Worm (Caenorhabditis elegans) whole organism, L4 larva: ENCODE measurements around the gene erl-1.

Experiments used
- F10B5.3 ChIP-seq: sonication (generic microtip); optimal IDR thresholded peaks from 2 replicates; lab custom pipeline; 2016; ENCODE audit warnings: mild to moderate bottlenecking, missing genetic modification characterization, missing compliant biosample characterization
- F37D6.2 ChIP-seq: sonication (generic microtip); optimal IDR thresholded peaks from 2 replicates; lab custom pipeline; 2016; ENCODE audit warnings: mild to moderate bottlenecking, missing genetic modification characterization, missing compliant biosample characterization
- F44E2.7 ChIP-seq: fragments of 200-800 bp; sonication (Bioruptor generic); IDR thresholded peaks from 2 replicates; pipeline ENCODE4 v2.1.2; 2022; ENCODE audit warnings: missing genetic modification characterization, missing compliant biosample characterization
- T26A8.4 ChIP-seq: fragments of 200-800 bp; sonication (Bioruptor generic); IDR thresholded peaks from 2 replicates; pipeline ENCODE4 v1.3.6; 2022; ENCODE audit warnings: missing genetic modification characterization, missing compliant biosample characterization
- Y48G9A.11 ChIP-seq: fragments of 200-800 bp; sonication (Bioruptor generic); IDR thresholded peaks from 2 replicates; pipeline ENCODE4 v1.3.6; 2022; ENCODE audit warnings: missing genetic modification reagents, missing genetic modification characterization, missing compliant biosample characterization
- ZK337.2 ChIP-seq: fragments of 200-800 bp; sonication (Bioruptor generic); IDR thresholded peaks from 2 replicates; pipeline ENCODE4 v1.3.6; 2022; ENCODE audit warnings: missing genetic modification reagents, missing genetic modification characterization, missing compliant biosample characterization
- ZK546.5 ChIP-seq, 2 experiments: sonication (generic microtip); optimal IDR thresholded peaks; 2 replicates each; lab custom pipeline; 2017; ENCODE audit warnings: missing biosample characterization in 2 of 2, missing genetic modification characterization in 2 of 2
- aha-1 ChIP-seq: fragments of 150-350 bp; peaks from one replicate; lab custom pipeline; 2014; ENCODE audit warnings: missing biosample characterization, missing genetic modification characterization
- aly-2 ChIP-seq: sonication (generic microtip); optimal IDR thresholded peaks from 2 replicates; lab custom pipeline; 2018; ENCODE audit warnings: missing biosample characterization, missing genetic modification characterization
- ceh-32 ChIP-seq: sonication (generic microtip); optimal IDR thresholded peaks from 2 replicates; lab custom pipeline; 2016; ENCODE audit warnings: mild to moderate bottlenecking, missing genetic modification characterization, missing compliant biosample characterization; ENCODE audit not compliant: poor library complexity
- ceh-82 ChIP-seq: sonication (generic microtip); optimal IDR thresholded peaks from 2 replicates; lab custom pipeline; 2017; ENCODE audit warnings: missing biosample characterization, missing genetic modification characterization
- ces-1 ChIP-seq: fragments of 150-350 bp; sonication (generic microtip); optimal IDR thresholded peaks from 4 replicates; lab custom pipeline; 2014; ENCODE audit warnings: missing biosample characterization, missing genetic modification reagents, missing genetic modification characterization
- cey-2 ChIP-seq: sonication (generic microtip); optimal IDR thresholded peaks from 3 replicates; lab custom pipeline; 2017; ENCODE audit warnings: missing genetic modification characterization, mild to moderate bottlenecking, missing compliant biosample characterization, antibody characterized with exemption, borderline replicate concordance; ENCODE audit not compliant: insufficient read depth
- daf-12 ChIP-seq: fragments of 150-350 bp; optimal IDR thresholded peaks from 2 replicates; lab custom pipeline; 2014; ENCODE audit warnings: missing biosample characterization, missing genetic modification reagents, missing genetic modification characterization
- dmd-8 ChIP-seq: fragments of 200-800 bp; sonication (Bioruptor generic); IDR thresholded peaks from 2 replicates; pipeline ENCODE4 v1.3.6; 2022; ENCODE audit warnings: missing genetic modification characterization, missing compliant biosample characterization
- dmd-9 ChIP-seq: fragments of 200-800 bp; sonication (Bioruptor generic); IDR thresholded peaks from 2 replicates; pipeline ENCODE4 v1.3.6; 2022; ENCODE audit warnings: missing genetic modification reagents, missing genetic modification characterization, missing compliant biosample characterization
- duxl-1 ChIP-seq: sonication (generic microtip); optimal IDR thresholded peaks from 2 replicates; lab custom pipeline; 2016; ENCODE audit warnings: mild to moderate bottlenecking, missing genetic modification characterization, moderate library complexity, missing compliant biosample characterization; ENCODE audit not compliant: poor library complexity
- egl-43 ChIP-seq: fragments of 200-800 bp; sonication (Bioruptor generic); IDR thresholded peaks from 2 replicates; pipeline ENCODE4 v1.3.6; 2022; ENCODE audit warnings: missing genetic modification reagents, missing genetic modification characterization, missing compliant biosample characterization
- hif-1 ChIP-seq, 2 experiments: sonication (generic microtip); optimal IDR thresholded peaks; 2 replicates each; lab custom pipeline; 2016 to 2017; ENCODE audit warnings: missing compliant biosample characterization in 2 of 2, missing genetic modification characterization in 2 of 2, missing genetic modification reagents in 2 of 2, missing genotype in 2 of 2, mild to moderate bottlenecking in 1 of 2
- hlh-11 ChIP-seq: fragments of 200-800 bp; sonication (Bioruptor generic); optimal IDR thresholded peaks from 2 replicates; lab custom pipeline; 2018; ENCODE audit warnings: mild to moderate bottlenecking, missing genetic modification characterization, missing compliant biosample characterization
- hlh-30 ChIP-seq: sonication (generic microtip); optimal IDR thresholded peaks from 2 replicates; lab custom pipeline; 2017; ENCODE audit warnings: antibody characterized with exemption, mild to moderate bottlenecking, missing genetic modification characterization, missing compliant biosample characterization; ENCODE audit not compliant: insufficient read depth
- lim-7 ChIP-seq: fragments of 200-800 bp; sonication (Bioruptor generic); IDR thresholded peaks from 2 replicates; pipeline ENCODE4 v1.3.6; 2022; ENCODE audit warnings: missing genetic modification characterization, missing compliant biosample characterization
- lin-29 ChIP-seq: fragments of 200-800 bp; sonication (Bioruptor generic); IDR thresholded peaks from 2 replicates; pipeline ENCODE4 v1.3.6; 2022; ENCODE audit warnings: missing genetic modification reagents, missing genetic modification characterization, missing compliant biosample characterization
- lin-38 ChIP-seq: fragments of 200-800 bp; sonication (Bioruptor generic); IDR thresholded peaks from 2 replicates; pipeline ENCODE4 v1.3.6; 2022; ENCODE audit warnings: missing genetic modification reagents, missing genetic modification characterization, missing compliant biosample characterization
- lsy-2 ChIP-seq, 2 experiments: fragments of 150-350 bp in 1 of 2; sonication (generic microtip) in 1 of 2; optimal IDR thresholded peaks; 2 replicates each; lab custom pipeline; 2014 to 2017; ENCODE audit warnings: missing biosample characterization in 2 of 2, missing genetic modification characterization in 2 of 2
- madf-9 ChIP-seq: fragments of 200-800 bp; sonication (Bioruptor generic); conservative IDR thresholded peaks from 2 replicates; pipeline ENCODE4 v1.3.6; 2022; ENCODE audit warnings: missing genetic modification reagents, missing genetic modification characterization, missing compliant biosample characterization
- mdt-29 ChIP-seq: fragments of 200-800 bp; sonication (Bioruptor generic); IDR thresholded peaks from 2 replicates; pipeline ENCODE4 v1.3.6; 2022; ENCODE audit warnings: missing genetic modification reagents, missing genetic modification characterization, missing compliant biosample characterization
- mep-1 ChIP-seq: fragments of 150-350 bp; sonication (generic microtip); optimal IDR thresholded peaks from 3 replicates; lab custom pipeline; 2014; ENCODE audit warnings: missing biosample characterization, missing genetic modification characterization
- mxl-2 ChIP-seq: fragments of 200-800 bp; sonication (Bioruptor generic); conservative IDR thresholded peaks from 2 replicates; pipeline ENCODE4 v1.3.6; 2022; ENCODE audit warnings: missing genetic modification reagents, missing genetic modification characterization, missing compliant biosample characterization
- mxl-3 ChIP-seq: fragments of 200-800 bp; sonication (Bioruptor generic); optimal IDR thresholded peaks from 2 replicates; lab custom pipeline; 2018; ENCODE audit warnings: mild to moderate bottlenecking, missing genetic modification characterization, missing compliant biosample characterization
- nhr-42 ChIP-seq: fragments of 200-800 bp; sonication (Bioruptor generic); IDR thresholded peaks from 2 replicates; pipeline ENCODE4 v1.3.6; 2022; ENCODE audit warnings: missing genetic modification characterization, missing compliant biosample characterization
- nhr-48 ChIP-seq: sonication (generic microtip); optimal IDR thresholded peaks from 2 replicates; lab custom pipeline; 2016; ENCODE audit warnings: mild to moderate bottlenecking, missing genetic modification characterization, missing compliant biosample characterization
- nhr-76 ChIP-seq: fragments of 150-350 bp; optimal IDR thresholded peaks from 2 replicates; lab custom pipeline; 2014; ENCODE audit warnings: missing biosample characterization, missing genetic modification characterization
- pqm-1 ChIP-seq: sonication (generic microtip); optimal IDR thresholded peaks from 2 replicates; lab custom pipeline; 2017; ENCODE audit warnings: missing biosample characterization, missing genetic modification characterization
- rbr-2 ChIP-seq: sonication (generic microtip); optimal IDR thresholded peaks from 2 replicates; lab custom pipeline; 2016; ENCODE audit warnings: missing genotype, missing genetic modification characterization, missing compliant biosample characterization
- set-16 ChIP-seq: fragments of 200-800 bp; sonication (Bioruptor generic); IDR thresholded peaks from 2 replicates; pipeline ENCODE4 v1.3.6; 2022; ENCODE audit warnings: missing genetic modification reagents, missing genetic modification characterization, missing compliant biosample characterization
- skn-1 ChIP-seq: fragments of 150-350 bp; optimal IDR thresholded peaks from 2 replicates; lab custom pipeline; 2014; ENCODE audit warnings: missing biosample characterization, missing genetic modification characterization
- snpc-1.2 ChIP-seq: fragments of 200-800 bp; sonication (Bioruptor generic); IDR thresholded peaks from 2 replicates; pipeline ENCODE4 v1.3.6; 2022; ENCODE audit warnings: missing genetic modification reagents, missing genetic modification characterization, missing compliant biosample characterization
- unc-39 ChIP-seq: sonication (generic microtip); optimal IDR thresholded peaks from 2 replicates; lab custom pipeline; 2017; ENCODE audit warnings: missing biosample characterization, missing genetic modification characterization
- zfp-2 ChIP-seq: sonication (generic microtip); optimal IDR thresholded peaks from 2 replicates; lab custom pipeline; 2016; ENCODE audit warnings: mild to moderate bottlenecking, missing genetic modification characterization, missing compliant biosample characterization
- zip-11 ChIP-seq: fragments of 200-800 bp; sonication (Bioruptor generic); IDR thresholded peaks from 2 replicates; pipeline ENCODE4 v1.3.6; 2022; ENCODE audit warnings: missing genetic modification characterization, missing compliant biosample characterization
- ztf-11 ChIP-seq: fragments of 150-350 bp; optimal IDR thresholded peaks from 2 replicates; lab custom pipeline; 2014; ENCODE audit warnings: missing biosample characterization, missing genetic modification characterization
- ztf-7 ChIP-seq: fragments of 150-350 bp; optimal IDR thresholded peaks from 2 replicates; lab custom pipeline; 2014; ENCODE audit warnings: missing biosample characterization, missing genetic modification characterization

Gene erl-1

DNA sequence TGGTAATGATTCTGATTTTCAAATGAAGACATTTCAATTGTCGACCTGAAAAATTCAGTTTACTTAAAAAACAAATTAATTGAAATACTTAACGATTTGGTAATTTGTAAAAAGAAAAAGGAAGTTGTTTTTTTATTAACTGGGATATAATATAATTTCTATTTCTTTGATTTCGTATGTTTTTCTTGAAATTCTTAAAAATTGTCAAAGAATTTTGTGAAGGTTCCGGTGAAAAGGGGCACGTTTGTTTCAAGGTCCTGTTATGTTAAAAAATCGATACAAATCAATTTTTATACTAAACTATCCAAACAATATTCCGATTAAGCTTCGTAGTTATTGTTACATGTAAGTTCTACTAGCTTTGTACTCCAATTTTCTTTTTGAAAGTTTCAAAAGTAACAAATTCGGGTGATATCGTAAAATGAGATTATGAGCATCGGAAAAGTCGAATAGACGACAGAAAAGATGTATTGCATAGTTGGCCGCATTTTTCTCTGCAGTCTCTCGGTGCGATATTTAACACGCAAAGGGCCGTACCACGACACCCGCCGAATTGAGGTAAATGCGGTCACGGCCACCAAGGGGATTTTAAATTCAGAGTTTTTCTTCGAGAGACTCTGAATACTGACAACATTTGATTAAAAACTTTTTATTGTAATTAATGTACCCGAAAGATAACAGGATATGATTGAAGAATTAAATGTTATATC is 28.4 kb upstream of the erl-1 start, which contains the start of gene Y39C12A.9:
Y39C12A.9 (minus strand) TSS at position 51 of the 710 bp plus-strand sequence.
- TF ChIP-seq duxl-1 (tag; lab: Kevin White, UChicago) (no peak), skn-1 (no peak), aha-1 (tag; lab: Kevin White, UChicago) (peak; percentile 27), lsy-2 (tag; optimal IDR thresholded peaks at IDR 0.05; lab: Kevin White, UChicago) (peak in 1 of 2 experiments; percentile 13)

DNA sequence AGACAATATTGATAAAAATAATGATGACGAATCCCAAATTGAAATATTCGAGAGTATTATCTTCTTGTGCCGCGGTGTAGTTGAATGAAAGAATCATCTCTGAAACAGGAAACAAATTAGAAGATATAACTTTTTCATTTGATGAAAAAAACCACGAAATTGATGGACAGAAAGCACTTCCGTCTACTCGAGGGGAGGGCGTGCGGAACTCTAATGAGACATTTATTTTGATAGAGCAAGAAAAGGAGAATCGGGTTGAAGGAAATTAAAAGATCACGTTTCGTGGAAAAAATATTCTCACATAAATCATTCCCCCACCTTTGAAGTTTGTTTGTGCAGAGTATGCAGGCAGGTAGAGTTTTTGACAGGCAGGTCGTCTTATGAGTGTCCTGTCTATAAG is 26.4 kb upstream of the erl-1 start, which contains the start of gene sre-14:
sre-14 (minus strand) TSS at position 101 of the 400 bp plus-strand sequence.
- TF ChIP-seq mdt-29 (no peak), ztf-11 (tag; lab: Kevin White, UChicago) (no peak), rbr-2 (no peak), unc-39 (tag; lab: Kevin White, UChicago) (no peak), egl-43 (GFP tag; lab: Robert Waterston, UW) (no peak), set-16 (GFP tag; lab: Robert Waterston, UW) (no peak), mxl-3 (no peak)

DNA sequence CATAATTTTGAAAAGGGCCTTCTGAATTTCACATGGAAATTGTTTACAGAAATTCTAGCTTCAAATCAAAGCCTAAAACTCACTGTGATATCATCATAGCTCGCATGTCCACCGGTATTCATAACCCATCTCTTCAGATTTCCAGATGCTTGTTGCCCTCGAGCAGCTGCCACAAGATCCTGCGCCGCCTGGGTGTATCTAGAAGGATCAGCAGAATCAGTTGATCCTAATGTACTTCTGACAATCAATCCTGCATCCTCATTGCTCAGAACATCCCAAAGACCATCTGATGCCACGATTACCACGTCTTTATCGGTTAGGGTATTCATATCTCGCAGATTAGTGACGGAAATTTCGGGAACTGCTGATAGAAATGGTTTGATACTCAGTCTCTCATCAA is 21.9 kb upstream of the erl-1 start:
- TF ChIP-seq mep-1 = no peak
- peak; percentile 92 for TF ChIP-seq aha-1 (tag; lab: Kevin White, UChicago)
- TF ChIP-seq lsy-2 (tag; optimal IDR thresholded peaks at IDR 0.05; lab: Kevin White, UChicago) = no peak
- TF ChIP-seq lim-7 (GFP tag; lab: Robert Waterston, UW) = no peak
- no peak for TF ChIP-seq nhr-42

DNA sequence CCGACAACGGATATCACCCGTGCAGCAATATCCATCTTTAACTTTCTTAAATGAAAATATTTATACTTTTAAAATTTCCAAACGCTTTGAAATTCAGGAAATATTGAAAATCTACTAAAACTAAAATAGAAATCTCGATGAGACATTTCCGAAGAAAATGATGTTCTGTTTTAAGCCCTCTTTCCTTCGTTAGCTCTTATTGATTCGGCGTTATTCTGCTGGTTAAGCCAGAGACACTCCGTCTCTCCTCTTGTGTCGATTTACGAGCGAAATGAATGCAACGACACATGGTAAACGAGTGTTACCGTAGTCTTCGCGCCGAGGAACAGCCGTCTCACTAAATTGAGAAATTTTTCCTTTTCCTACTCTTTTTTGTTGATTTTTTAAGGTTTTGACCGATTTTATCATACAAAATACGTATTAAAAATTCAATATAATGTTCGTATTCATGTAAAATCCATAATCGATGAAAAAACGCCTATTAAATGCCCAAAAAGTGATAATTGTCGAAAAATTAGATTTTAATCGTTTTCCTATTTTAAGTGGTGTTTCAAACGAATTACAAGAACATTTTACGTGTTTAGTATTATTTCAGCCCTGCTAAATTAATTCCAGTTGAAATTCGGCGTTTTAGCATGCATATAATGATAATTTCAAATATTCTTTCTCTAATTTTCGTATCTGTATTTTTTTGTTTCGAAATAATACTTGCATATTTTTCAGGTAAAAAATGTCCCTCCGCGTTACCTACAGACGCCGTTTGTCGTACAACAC is 19.3 kb upstream of the erl-1 start, which contains the start of the genes ppm-1.H and rpl-34:
ppm-1.H (minus strand) TSS at position 51 of the 774 bp plus-strand sequence.
rpl-34 (plus strand) TSS at position 724 of the 774 bp plus-strand sequence.
- TF ChIP-seq hlh-30 (tag; lab: Kevin White, UChicago) (peak; percentile 78), T26A8.4 (GFP tag; lab: Robert Waterston, UW) (no peak), ces-1 (GFP tag; lab: Kevin White, UChicago) (no peak), madf-9 (no peak), ZK337.2 (GFP tag; lab: Robert Waterston, UW) (no peak), hlh-11 (tag; lab: Kevin White, UChicago) (no peak), daf-12 (tag; lab: Kevin White, UChicago) (no peak), pqm-1 (tag; lab: Kevin White, UChicago) (no peak), ZK546.5 (tag; optimal IDR thresholded peaks at IDR 0.05; lab: Kevin White, UChicago) (no peak), ceh-82 (tag; lab: Kevin White, UChicago) (no peak), snpc-1.2 (GFP tag; lab: Robert Waterston, UW) (no peak), F44E2.7 (GFP tag; lab: Robert Waterston, UW) (no peak), ztf-7 (no peak), egl-43 (GFP tag; lab: Robert Waterston, UW) (no peak), F37D6.2 (no peak), ceh-32 (tag; lab: Kevin White, UChicago) (no peak), aly-2 (tag; lab: Kevin White, UChicago) (no peak), hif-1 (tag; optimal IDR thresholded peaks at IDR 0.05; lab: Kevin White, UChicago) (peak in 1 of 2 experiments; percentile 39), mxl-2 (no peak), lin-29 (GFP tag; lab: Robert Waterston, UW) (no peak), zip-11 (no peak), F10B5.3 (tag; lab: Kevin White, UChicago) (no peak), nhr-48 (no peak), dmd-9 (GFP tag; lab: Robert Waterston, UW) (no peak), nhr-76 (tag; lab: Kevin White, UChicago) (no peak), zfp-2 (tag; lab: Kevin White, UChicago) (no peak), dmd-8 (GFP tag; lab: Robert Waterston, UW) (no peak), cey-2 (no peak), Y48G9A.11 (GFP tag; lab: Robert Waterston, UW) (no peak), lin-38 (GFP tag; lab: Robert Waterston, UW) (no peak)
